Worm (Caenorhabditis elegans) whole organism, early embryonic: ENCODE measurements around the gene Y45G5AM.9.

Source experiments
- aly-1 ChIP-seq: sonication (generic microtip); optimal IDR thresholded peaks from 2 replicates; lab custom pipeline; 2016; ENCODE audit warnings: missing genetic modification characterization, missing compliant biosample characterization
- ama-1 ChIP-seq: fragments of 150-350 bp; optimal IDR thresholded peaks from 2 replicates; lab custom pipeline; 2014
- ceh-36 ChIP-seq: sonication (generic microtip); optimal IDR thresholded peaks from 2 replicates; lab custom pipeline; 2016; ENCODE audit warnings: missing genetic modification characterization, inconsistent platforms, missing compliant biosample characterization
- tbx-37 ChIP-seq: fragments of 200-800 bp; sonication (Bioruptor generic); conservative IDR thresholded peaks from 2 replicates; pipeline ENCODE4 v1.3.6; 2022; ENCODE audit warnings: missing genetic modification reagents, missing genetic modification characterization, missing compliant biosample characterization

DNA sequence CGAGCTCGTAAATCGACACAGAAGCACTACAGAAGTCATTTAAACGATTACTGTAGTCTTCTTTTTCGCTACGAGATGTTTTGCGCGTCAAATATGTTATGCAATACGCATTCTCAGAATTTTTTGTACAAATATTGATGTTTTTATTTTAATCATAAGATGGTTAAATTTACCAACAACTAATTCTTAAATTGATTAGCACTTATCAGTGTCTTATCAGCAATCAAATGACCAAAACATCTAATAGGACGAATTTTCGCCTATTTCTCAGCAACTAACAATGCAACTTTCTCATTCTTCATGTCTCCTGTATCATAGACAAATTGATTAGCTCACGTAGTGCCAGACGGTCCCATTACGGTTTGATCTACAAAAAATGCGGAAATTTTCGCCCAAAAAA, 8.6 kb downstream of the Y45G5AM.9 start:
- TF ChIP-seq ama-1 (lab: Kevin White, UChicago): no peak
- TF ChIP-seq ceh-36 (tag; lab: Kevin White, UChicago): no peak
- TF ChIP-seq tbx-37 (GFP tag; lab: Robert Waterston, UW): no peak
- no peak for TF ChIP-seq aly-1
